Worm (Caenorhabditis elegans) whole organism, midembryonic: ENCODE data around the gene srx-39.

ENCODE experiments used
- cog-1 ChIP-seq: sonication (generic microtip); optimal IDR thresholded peaks from 2 replicates; lab custom pipeline; 2016; ENCODE audit warnings: missing genetic modification characterization, missing compliant biosample characterization
- flt-1 ChIP-seq: fragments of 200-800 bp; sonication (Bioruptor generic); IDR thresholded peaks from 2 replicates; pipeline ENCODE4 v1.3.6; 2022; ENCODE audit warnings: missing genetic modification characterization, missing compliant biosample characterization
- med-1 ChIP-seq: sonication (generic microtip); optimal IDR thresholded peaks from 2 replicates; lab custom pipeline; 2017; ENCODE audit warnings: missing genetic modification characterization, mild to moderate bottlenecking, missing compliant biosample characterization, antibody characterized with exemption, missing genetic modification reagents; ENCODE audit not compliant: insufficient read depth
- ztf-23 ChIP-seq: fragments of 200-800 bp; sonication (Bioruptor generic); IDR thresholded peaks from 2 replicates; pipeline ENCODE4 v1.3.6; 2022; ENCODE audit warnings: missing genetic modification reagents, missing genetic modification characterization, missing compliant biosample characterization

ce11 chrV:5161792-5162191, 4.2 kb upstream of the srx-39 start, which contains the start of gene abu-6:
- TF ChIP-seq flt-1 (GFP tag; lab: Robert Waterston, UW) (no peak), cog-1 (tag; lab: Kevin White, UChicago) (no peak), ztf-23 (no peak), med-1 (GFP tag; lab: Kevin White, UChicago) (no peak)
